Fruit fly (Drosophila melanogaster): ENCODE data around the gene ema.

- TF ChIP-seq lola (GFP tag; optimal IDR thresholded peaks at IDR 0.05) (no peak), sv (GFP tag; optimal IDR thresholded peaks at IDR 0.05) (no peak), CrebA (GFP tag; optimal IDR thresholded peaks at IDR 0.05; ENCODE audit: borderline replicate concordance) (no peak), psq (GFP tag; optimal IDR thresholded peaks at IDR 0.05) (no peak), fru (GFP tag; optimal IDR thresholded peaks at IDR 0.05) (no peak), Dfd (GFP tag; optimal IDR thresholded peaks at IDR 0.05) (no peak)
Observed at dm6 chr3R:16472301-16472700, 30.8 kb upstream of the ema start, which contains the start of gene Gyc89Da.

Measured in whole organism, wandering third instar larva.